Worm (Caenorhabditis elegans) whole organism, L4 larva: Measurements from ENCODE around the gene sru-11.
"Not testable (repeated sequence)": the region's sequence is repeated elsewhere in the genome, so short reads cannot be mapped to it uniquely, and the experiment has no call there.

Source experiments
- F37D6.2 ChIP-seq: sonication (generic microtip); optimal IDR thresholded peaks from 2 replicates; lab custom pipeline; 2016; ENCODE audit warnings: mild to moderate bottlenecking, missing genetic modification characterization, missing compliant biosample characterization
- T26A8.4 ChIP-seq: fragments of 200-800 bp; sonication (Bioruptor generic); IDR thresholded peaks from 2 replicates; pipeline ENCODE4 v1.3.6; 2022; ENCODE audit warnings: missing genetic modification characterization, missing compliant biosample characterization
- aha-1 ChIP-seq: fragments of 150-350 bp; peaks from one replicate; lab custom pipeline; 2014; ENCODE audit warnings: missing biosample characterization, missing genetic modification characterization
- aly-2 ChIP-seq: sonication (generic microtip); optimal IDR thresholded peaks from 2 replicates; lab custom pipeline; 2018; ENCODE audit warnings: missing biosample characterization, missing genetic modification characterization
- ama-1 ChIP-seq: fragments of 150-350 bp; optimal IDR thresholded peaks from 2 replicates; lab custom pipeline; 2014; ENCODE audit warnings: inconsistent platforms, mixed read lengths
- arid-1 ChIP-seq: fragments of 200-800 bp; sonication (Bioruptor generic); conservative IDR thresholded peaks from 2 replicates; pipeline ENCODE4 v1.3.6; 2022; ENCODE audit warnings: missing genetic modification reagents, missing genetic modification characterization, missing compliant biosample characterization
- attf-4 ChIP-seq: sonication (generic microtip); optimal IDR thresholded peaks from 3 replicates; lab custom pipeline; 2017; ENCODE audit warnings: missing biosample characterization, missing genetic modification characterization
- cey-2 ChIP-seq: sonication (generic microtip); optimal IDR thresholded peaks from 3 replicates; lab custom pipeline; 2017; ENCODE audit warnings: missing genetic modification characterization, mild to moderate bottlenecking, missing compliant biosample characterization, antibody characterized with exemption, borderline replicate concordance; ENCODE audit not compliant: insufficient read depth
- dmd-6 ChIP-seq: fragments of 200-800 bp; sonication (Bioruptor generic); IDR thresholded peaks from 2 replicates; pipeline ENCODE4 v1.3.6; 2022; ENCODE audit warnings: missing genetic modification reagents, missing genetic modification characterization, missing compliant biosample characterization
- fkh-10 ChIP-seq: fragments of 150-350 bp; optimal IDR thresholded peaks from 2 replicates; lab custom pipeline; 2014; ENCODE audit warnings: missing biosample characterization, missing genetic modification reagents, missing genetic modification characterization
- gei-8 ChIP-seq: fragments of 200-800 bp; sonication (Bioruptor generic); optimal IDR thresholded peaks from 2 replicates; lab custom pipeline; 2018; ENCODE audit warnings: mild to moderate bottlenecking, missing genetic modification characterization, missing compliant biosample characterization
- hlh-11 ChIP-seq: fragments of 200-800 bp; sonication (Bioruptor generic); optimal IDR thresholded peaks from 2 replicates; lab custom pipeline; 2018; ENCODE audit warnings: mild to moderate bottlenecking, missing genetic modification characterization, missing compliant biosample characterization
- lim-7 ChIP-seq: fragments of 200-800 bp; sonication (Bioruptor generic); IDR thresholded peaks from 2 replicates; pipeline ENCODE4 v1.3.6; 2022; ENCODE audit warnings: missing genetic modification characterization, missing compliant biosample characterization
- lin-39 ChIP-seq: fragments of 150-350 bp; optimal IDR thresholded peaks from 2 replicates; lab custom pipeline; 2014; ENCODE audit warnings: missing biosample characterization, missing genetic modification reagents, missing genetic modification characterization
- mdt-29 ChIP-seq: fragments of 200-800 bp; sonication (Bioruptor generic); IDR thresholded peaks from 2 replicates; pipeline ENCODE4 v1.3.6; 2022; ENCODE audit warnings: missing genetic modification reagents, missing genetic modification characterization, missing compliant biosample characterization
- mes-2 ChIP-seq: sonication (generic microtip); optimal IDR thresholded peaks from 2 replicates; lab custom pipeline; 2016; ENCODE audit warnings: missing genotype, mild to moderate bottlenecking, missing genetic modification characterization, missing compliant biosample characterization; ENCODE audit not compliant: poor library complexity, severe bottlenecking
- nhr-10 ChIP-seq: fragments of 150-350 bp; optimal IDR thresholded peaks from 2 replicates; lab custom pipeline; 2014; ENCODE audit warnings: missing biosample characterization, missing genetic modification characterization
- nhr-102 ChIP-seq: sonication (generic microtip); optimal IDR thresholded peaks from 2 replicates; lab custom pipeline; 2016; ENCODE audit warnings: mild to moderate bottlenecking, missing genetic modification characterization, moderate library complexity, missing compliant biosample characterization
- nhr-11 ChIP-seq: fragments of 150-350 bp; optimal IDR thresholded peaks from 2 replicates; lab custom pipeline; 2014; ENCODE audit warnings: missing biosample characterization, missing genetic modification characterization
- nhr-237 ChIP-seq: sonication (generic microtip); optimal IDR thresholded peaks from 2 replicates; lab custom pipeline; 2017; ENCODE audit warnings: missing biosample characterization, missing genetic modification characterization
- nhr-42 ChIP-seq: fragments of 200-800 bp; sonication (Bioruptor generic); IDR thresholded peaks from 2 replicates; pipeline ENCODE4 v1.3.6; 2022; ENCODE audit warnings: missing genetic modification characterization, missing compliant biosample characterization
- nhr-6 ChIP-seq: fragments of 150-350 bp; optimal IDR thresholded peaks from 2 replicates; lab custom pipeline; 2014; ENCODE audit warnings: missing biosample characterization, missing genetic modification characterization
- saeg-2 ChIP-seq: fragments of 200-800 bp; sonication (Bioruptor generic); IDR thresholded peaks from 2 replicates; pipeline ENCODE4 v1.3.6; 2022; ENCODE audit warnings: missing genetic modification reagents, missing genetic modification characterization, missing compliant biosample characterization
- unc-62 ChIP-seq, 3 experiments: fragments of 150-350 bp in 1 of 3; sonication (generic microtip); optimal IDR thresholded peaks in 2 of 3; peaks in 1 of 3; 1 replicate in 1 of 3; 2 replicates in 2 of 3; lab custom pipeline; 2014 to 2017; ENCODE audit warnings: missing biosample characterization in 3 of 3, missing genetic modification characterization in 3 of 3, missing genetic modification reagents in 3 of 3, missing genotype in 1 of 3

sru-11 gene

DNA sequence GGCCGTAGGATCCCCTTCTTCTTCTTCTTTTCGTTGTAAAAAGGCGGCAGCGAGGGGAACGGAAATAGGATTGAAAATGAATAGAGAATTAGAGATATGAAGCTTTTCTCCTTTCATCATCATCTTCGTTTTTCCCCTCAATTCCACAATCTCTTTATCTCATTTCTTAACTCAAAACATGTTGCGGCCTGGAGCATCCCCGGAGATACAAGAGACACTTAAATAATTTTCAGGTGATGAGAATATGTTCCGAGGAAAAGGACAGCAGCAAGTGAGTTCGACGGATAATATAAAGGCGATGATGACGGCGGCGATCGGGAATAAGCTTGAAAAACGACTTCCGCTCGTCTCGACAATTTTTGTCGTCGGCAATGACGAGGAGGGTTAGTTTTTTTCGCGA is 23.1 kb upstream of the sru-11 start, which contains the start of the genes Y45F10B.13 and qui-1:
Gene Y45F10B.13, minus strand, starts transcription at position 101 of the 400 bp plus-strand sequence.
Gene qui-1, plus strand, starts transcription at position 233 of the 400 bp plus-strand sequence.
- TF ChIP-seq aha-1 (tag; lab: Kevin White, UChicago) (peak; percentile 47), mdt-29 (no peak), nhr-10 (no peak)

DNA sequence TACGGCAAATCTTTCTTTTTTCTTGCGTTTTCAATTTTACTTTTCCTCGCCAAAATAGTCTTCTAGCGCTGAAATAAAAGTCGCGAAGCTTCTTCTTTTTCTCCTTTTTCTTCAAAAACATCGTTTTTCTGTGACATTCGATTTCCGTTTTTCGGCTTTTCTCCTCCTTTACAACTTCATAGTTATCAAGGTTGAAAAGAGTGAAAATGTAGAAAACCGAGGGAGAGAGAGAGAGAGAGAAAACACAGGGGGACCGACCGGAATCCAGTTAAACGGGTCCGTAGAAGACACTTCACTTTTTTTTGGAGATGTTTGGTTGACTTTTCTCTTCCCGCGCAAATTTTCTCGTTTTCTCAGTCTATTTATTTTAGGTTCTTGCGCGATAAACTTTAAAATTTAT is 20.5 kb upstream of the sru-11 start:
- TF ChIP-seq fkh-10 (GFP tag; lab: Kevin White, UChicago) (peak; percentile 77), nhr-11 (no peak), arid-1 (no peak)
- TF ChIP-seq, all 104 proteins: peak for 1

DNA sequence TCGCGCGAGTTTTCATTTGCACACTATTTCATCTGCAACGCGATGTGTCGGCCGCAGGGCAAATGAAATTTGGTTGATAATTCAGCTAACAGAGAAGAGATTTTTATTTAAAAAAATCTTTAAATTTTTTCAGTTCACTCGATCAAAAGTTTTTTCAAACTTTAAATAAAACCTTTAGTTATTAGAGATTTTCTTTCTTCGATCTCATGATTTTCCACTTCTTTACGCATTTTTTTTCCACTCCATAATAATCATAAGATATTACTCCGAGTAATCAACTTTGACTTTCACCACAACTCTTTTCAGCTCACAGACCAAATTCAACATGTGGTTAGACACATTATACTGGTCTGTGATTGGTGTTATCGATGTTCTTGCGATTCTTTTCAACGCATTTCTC is 10.0 kb upstream of the sru-11 start, which contains the start of gene srd-10:
Gene srd-10, plus strand, starts transcription at position 301 of the 400 bp plus-strand sequence.
- no peak for TF ChIP-seq F37D6.2
- TF ChIP-seq cey-2 (tag; lab: Kevin White, UChicago): no peak
- no peak for TF ChIP-seq gei-8 (GFP tag; lab: Kevin White, UChicago)
- TF ChIP-seq aha-1 (tag; lab: Kevin White, UChicago): peak; percentile 46
- no peak for TF ChIP-seq T26A8.4 (GFP tag; lab: Robert Waterston, UW)
- no peak for TF ChIP-seq mes-2 (tag; lab: Kevin White, UChicago)
- TF ChIP-seq nhr-6 (tag; lab: Kevin White, UChicago): no peak

DNA sequence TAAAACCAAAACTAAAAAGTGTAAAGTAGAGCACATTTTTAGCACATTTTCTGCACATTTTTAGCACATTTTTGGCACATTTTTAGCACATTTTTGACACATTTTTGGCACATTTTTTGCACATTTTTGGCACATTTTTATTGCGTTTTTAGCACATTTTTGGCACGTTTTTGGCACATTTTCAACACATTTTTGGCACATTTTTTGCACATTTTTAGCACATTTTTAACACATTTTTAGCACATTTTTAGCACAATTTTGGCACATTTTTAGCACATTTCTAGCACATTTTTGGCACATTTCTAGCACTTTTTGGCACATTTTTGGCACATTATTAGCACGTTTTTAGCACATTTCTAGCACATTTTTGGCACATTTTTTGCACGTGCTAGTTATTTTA is 9.1 kb upstream of the sru-11 start:
- TF ChIP-seq nhr-102 (tag; lab: Kevin White, UChicago) (peak; percentile 94), saeg-2 (GFP tag; lab: Robert Waterston, UW) (no peak), unc-62 (GFP tag; optimal IDR thresholded peaks at IDR 0.05 in 1 of 2; lab: Kevin White, UChicago) (peak in 1 of 2 experiments; percentile 76), unc-62 (tag; optimal IDR thresholded peaks at IDR 0.05; lab: Kevin White, UChicago) (no peak)
- TF ChIP-seq, all 104 proteins: peak for 2

DNA sequence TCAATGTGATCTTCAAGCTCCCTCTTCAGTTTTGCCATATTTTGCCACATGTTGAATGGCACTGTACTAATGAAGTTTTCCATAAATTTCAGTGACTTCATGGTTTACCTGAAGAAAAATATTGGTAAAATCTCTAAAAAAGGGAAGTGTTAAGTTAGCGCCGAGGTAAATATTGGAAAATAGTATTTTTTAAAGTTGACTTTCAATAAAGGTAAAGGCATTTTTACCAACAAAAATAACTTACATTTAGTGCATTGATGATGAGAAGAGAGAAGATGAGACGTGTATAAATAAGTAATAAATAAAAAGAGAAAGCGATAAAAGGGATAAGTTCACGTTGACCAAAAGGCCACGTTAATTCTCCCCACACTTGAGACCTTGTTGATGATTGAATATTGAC is 6.6 kb upstream of the sru-11 start, which contains the start of gene Y45F10B.8:
Gene Y45F10B.8, minus strand, starts transcription at position 101 of the 400 bp plus-strand sequence.
- TF ChIP-seq nhr-237; nhr-42 (GFP tag; lab: Robert Waterston, UW); ama-1 (lab: Kevin White, UChicago): not testable (repeated sequence)

- not testable (repeated sequence) for TF ChIP-seq dmd-6 (GFP tag; lab: Robert Waterston, UW); lin-39 (tag; lab: Kevin White, UChicago); lim-7 (GFP tag; lab: Robert Waterston, UW)
These were observed 5.8 kb upstream of the sru-11 start, which contains the start of gene sru-16 for ce11 chrIV:13578953-13579352. Gene sru-16 (plus strand): TSS chrIV:13579253.

DNA sequence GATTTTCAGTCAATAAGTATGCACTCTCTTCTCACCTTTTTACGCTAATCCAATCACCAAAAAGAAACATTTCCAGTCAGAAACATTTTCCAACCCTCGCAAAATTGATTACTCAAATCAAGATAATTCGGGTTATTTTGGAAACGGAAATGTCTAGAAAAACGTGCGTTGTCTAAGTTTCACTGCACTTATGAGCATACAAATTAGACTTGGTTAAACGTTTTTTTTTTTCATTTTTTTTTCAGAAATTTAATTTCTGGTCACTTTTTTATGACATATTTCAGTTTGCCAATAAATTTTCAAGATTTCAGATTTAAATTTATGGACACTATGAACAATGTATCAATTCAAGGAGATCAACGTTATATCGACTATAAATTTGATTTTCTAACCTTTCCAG is 1.8 kb upstream of the sru-11 start, which contains the start of gene sru-12:
Gene sru-12, plus strand, starts transcription at position 301 of the 400 bp plus-strand sequence.
- TF ChIP-seq saeg-2 (GFP tag; lab: Robert Waterston, UW) (no peak), fkh-10 (GFP tag; lab: Kevin White, UChicago) (no peak), aly-2 (tag; lab: Kevin White, UChicago) (no peak), hlh-11 (tag; lab: Kevin White, UChicago) (no peak)

DNA sequence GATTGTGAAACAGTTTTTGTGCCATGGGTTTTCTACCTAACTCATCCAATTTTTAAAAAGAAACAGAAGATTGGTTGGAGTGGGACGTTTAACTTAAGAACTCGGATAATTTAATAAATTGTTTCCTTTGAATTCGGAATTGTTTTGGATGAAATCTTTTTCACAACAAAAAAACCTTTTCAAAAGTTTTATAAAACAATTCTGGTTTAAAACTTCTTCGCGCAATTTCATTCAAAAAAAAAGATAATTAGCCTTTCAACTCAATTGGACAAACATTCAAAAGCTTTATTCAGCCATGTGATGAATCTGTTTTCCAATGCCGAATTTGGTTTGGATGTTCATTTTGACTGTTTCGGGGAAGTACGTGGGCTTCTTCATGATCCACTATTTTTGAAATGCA is 2.4 kb downstream of the sru-11 start, which contains the start of gene Y45F10B.12:
Gene Y45F10B.12, plus strand, starts transcription at position 301 of the 400 bp plus-strand sequence.
- TF ChIP-seq aha-1 (tag; lab: Kevin White, UChicago) (no peak), unc-62 (GFP tag; optimal IDR thresholded peaks at IDR 0.05 in 1 of 2; lab: Kevin White, UChicago) (peak in 1 of 2 experiments; percentile 85), unc-62 (tag; optimal IDR thresholded peaks at IDR 0.05; lab: Kevin White, UChicago) (no peak), attf-4 (tag; lab: Kevin White, UChicago) (no peak)
